Fruit fly (Drosophila melanogaster) whole organism, prepupa: Measurements from ENCODE around the gene Gnpat.

Source experiments
- Blimp-1 ChIP-seq: fragments of 200-800 bp; sonication (Bioruptor generic); optimal IDR thresholded peaks from 3 replicates; lab custom pipeline; 2017; ENCODE audit warnings: missing biosample characterization, missing genetic modification characterization, mild to moderate bottlenecking, moderate library complexity, missing genetic modification reagents
- CG10631 ChIP-seq: fragments of 200-800 bp; sonication (Bioruptor generic); optimal IDR thresholded peaks from 2 replicates; lab custom pipeline; 2016; ENCODE audit warnings: missing biosample characterization, missing genetic modification characterization
- CG11294 ChIP-seq: fragments of 200-800 bp; sonication (Bioruptor generic); IDR thresholded peaks from 2 replicates; pipeline ENCODE4 v1.3.6; 2022; ENCODE audit warnings: missing biosample characterization, missing genetic modification characterization
- CG11762 ChIP-seq: fragments of 200-800 bp; sonication (Bioruptor generic); optimal IDR thresholded peaks from 3 replicates; lab custom pipeline; 2016; ENCODE audit warnings: missing biosample characterization, missing genetic modification characterization; ENCODE audit not compliant: insufficient read depth
- CG11902 ChIP-seq: fragments of 200-800 bp; sonication (Bioruptor generic); optimal IDR thresholded peaks from 3 replicates; lab custom pipeline; 2016; ENCODE audit warnings: missing biosample characterization, missing genetic modification characterization
- CG1621 ChIP-seq: fragments of 200-800 bp; sonication (Bioruptor generic); optimal IDR thresholded peaks from 3 replicates; lab custom pipeline; 2018; ENCODE audit warnings: missing biosample characterization, mild to moderate bottlenecking, missing genetic modification characterization
- CG16779 ChIP-seq: fragments of 200-800 bp; sonication (Bioruptor generic); optimal IDR thresholded peaks from 3 replicates; lab custom pipeline; 2017; ENCODE audit warnings: missing biosample characterization, mild to moderate bottlenecking, missing genetic modification characterization
- CG3032 ChIP-seq: fragments of 200-800 bp; optimal IDR thresholded peaks from 2 replicates; lab custom pipeline; 2019; ENCODE audit warnings: missing biosample characterization, mild to moderate bottlenecking, missing genetic modification characterization, moderate library complexity
- CG32006 ChIP-seq: fragments of 200-800 bp; sonication (Bioruptor generic); optimal IDR thresholded peaks from 3 replicates; lab custom pipeline; 2017; ENCODE audit warnings: missing biosample characterization, mild to moderate bottlenecking, missing genetic modification characterization
- CG34406 ChIP-seq: fragments of 200-800 bp; sonication (Bioruptor generic); optimal IDR thresholded peaks from 3 replicates; lab custom pipeline; 2016; ENCODE audit warnings: missing biosample characterization, missing genetic modification characterization
- CG3919 ChIP-seq: fragments of 200-800 bp; sonication (Bioruptor generic); optimal IDR thresholded peaks from 3 replicates; lab custom pipeline; 2016; ENCODE audit warnings: missing biosample characterization, missing genetic modification characterization
- CG6163 ChIP-seq: fragments of 200-800 bp; sonication (Bioruptor generic); IDR thresholded peaks from 3 replicates; pipeline ENCODE4 v1.3.6; 2022; ENCODE audit warnings: missing biosample characterization, missing genetic modification characterization
- CG6276 ChIP-seq: fragments of 200-800 bp; sonication (Bioruptor generic); optimal IDR thresholded peaks from 2 replicates; lab custom pipeline; 2017; ENCODE audit warnings: missing biosample characterization, mild to moderate bottlenecking, missing genetic modification characterization
- CG6792 ChIP-seq: fragments of 200-800 bp; sonication (Bioruptor generic); optimal IDR thresholded peaks from 3 replicates; lab custom pipeline; 2016; ENCODE audit warnings: missing biosample characterization, missing genetic modification characterization
- CG6808 ChIP-seq: fragments of 200-800 bp; sonication (Bioruptor generic); optimal IDR thresholded peaks from 3 replicates; lab custom pipeline; 2017; ENCODE audit warnings: missing biosample characterization, missing genetic modification characterization, mild to moderate bottlenecking, moderate library complexity, missing genetic modification reagents
- CG7368 ChIP-seq: fragments of 200-800 bp; sonication (Bioruptor generic); optimal IDR thresholded peaks from 3 replicates; lab custom pipeline; 2016; ENCODE audit warnings: missing biosample characterization, missing genetic modification characterization
- CG8319 ChIP-seq: fragments of 200-800 bp; sonication (Bioruptor generic); optimal IDR thresholded peaks from 3 replicates; lab custom pipeline; 2016; ENCODE audit warnings: missing biosample characterization, missing genetic modification characterization
- CG8632 ChIP-seq: fragments of 200-800 bp; sonication (Bioruptor generic); optimal IDR thresholded peaks from 3 replicates; lab custom pipeline; 2016; ENCODE audit warnings: missing biosample characterization, missing genetic modification characterization
- CG9139 ChIP-seq: fragments of 200-800 bp; sonication (Bioruptor generic); optimal IDR thresholded peaks from 3 replicates; lab custom pipeline; 2017; ENCODE audit warnings: missing biosample characterization, mild to moderate bottlenecking, missing genetic modification characterization
- Eip75B ChIP-seq: fragments of 200-800 bp; sonication (Bioruptor generic); optimal IDR thresholded peaks from 3 replicates; lab custom pipeline; 2016; ENCODE audit warnings: missing biosample characterization, missing genetic modification characterization
- Ets21C ChIP-seq: fragments of 200-800 bp; sonication (Bioruptor generic); optimal IDR thresholded peaks from 3 replicates; lab custom pipeline; 2016; ENCODE audit warnings: missing biosample characterization, missing genetic modification characterization
- Gug ChIP-seq: fragments of 200-800 bp; sonication (Bioruptor generic); IDR thresholded peaks from 2 replicates; pipeline ENCODE4 v1.3.6; 2022; ENCODE audit warnings: missing biosample characterization, missing genetic modification characterization
- Hr38 ChIP-seq: sonication (Bioruptor generic); optimal IDR thresholded peaks from 2 replicates; lab custom pipeline; 2016; ENCODE audit warnings: missing biosample characterization, missing genetic modification characterization
- Lpt ChIP-seq: fragments of 200-800 bp; sonication (Bioruptor generic); optimal IDR thresholded peaks from 3 replicates; lab custom pipeline; 2016; ENCODE audit warnings: missing biosample characterization, missing genetic modification characterization
- OdsH ChIP-seq: fragments of 200-800 bp; sonication (Bioruptor generic); optimal IDR thresholded peaks from 3 replicates; lab custom pipeline; 2016; ENCODE audit warnings: missing biosample characterization, missing genetic modification characterization
- Smox ChIP-seq: fragments of 200-800 bp; sonication (Bioruptor generic); optimal IDR thresholded peaks from 3 replicates; lab custom pipeline; 2016; ENCODE audit warnings: missing biosample characterization, missing genetic modification characterization
- Sox102F ChIP-seq: fragments of 200-800 bp; sonication (Bioruptor generic); optimal IDR thresholded peaks from 2 replicates; lab custom pipeline; 2016; ENCODE audit warnings: missing biosample characterization, mild to moderate bottlenecking, missing genetic modification characterization
- Sox14 ChIP-seq: fragments of 200-800 bp; sonication (Bioruptor generic); optimal IDR thresholded peaks from 3 replicates; lab custom pipeline; 2016; ENCODE audit warnings: missing biosample characterization, missing genetic modification characterization
- Sox15 ChIP-seq: fragments of 200-800 bp; sonication (Bioruptor generic); optimal IDR thresholded peaks from 3 replicates; lab custom pipeline; 2016; ENCODE audit warnings: missing biosample characterization, missing genetic modification characterization
- achi ChIP-seq: fragments of 200-800 bp; sonication (Bioruptor generic); optimal IDR thresholded peaks from 3 replicates; lab custom pipeline; 2016; ENCODE audit warnings: missing biosample characterization, missing genetic modification characterization
- acj6 ChIP-seq: fragments of 200-800 bp; sonication (Bioruptor generic); optimal IDR thresholded peaks from 3 replicates; lab custom pipeline; 2016; ENCODE audit warnings: missing biosample characterization, missing genetic modification characterization
- dsx ChIP-seq: fragments of 200-800 bp; optimal IDR thresholded peaks from 3 replicates; lab custom pipeline; 2019; ENCODE audit warnings: missing biosample characterization, mild to moderate bottlenecking, missing genetic modification characterization, moderate library complexity; ENCODE audit not compliant: poor library complexity, severe bottlenecking
- eg ChIP-seq: fragments of 200-800 bp; sonication (Bioruptor generic); IDR thresholded peaks from 3 replicates; pipeline ENCODE4 v1.3.6; 2022; ENCODE audit warnings: missing biosample characterization, missing genetic modification characterization
- esn ChIP-seq: fragments of 200-800 bp; sonication (Bioruptor generic); optimal IDR thresholded peaks from 2 replicates; lab custom pipeline; 2016; ENCODE audit warnings: missing biosample characterization, mild to moderate bottlenecking, missing genetic modification characterization, moderate library complexity
- fd59A ChIP-seq: fragments of 200-800 bp; sonication (Bioruptor generic); optimal IDR thresholded peaks from 2 replicates; lab custom pipeline; 2017; ENCODE audit warnings: missing biosample characterization, mild to moderate bottlenecking, missing genetic modification characterization, missing genetic modification reagents
- fd85E ChIP-seq: fragments of 200-800 bp; sonication (Bioruptor generic); optimal IDR thresholded peaks from 3 replicates; lab custom pipeline; 2016; ENCODE audit warnings: missing biosample characterization, missing genetic modification characterization
- fkh ChIP-seq: fragments of 200-800 bp; sonication (Bioruptor generic); optimal IDR thresholded peaks from 3 replicates; lab custom pipeline; 2017; ENCODE audit warnings: missing biosample characterization, mild to moderate bottlenecking, missing genetic modification characterization, moderate library complexity
- lz ChIP-seq: fragments of 200-800 bp; sonication (Bioruptor generic); optimal IDR thresholded peaks from 3 replicates; lab custom pipeline; 2016; ENCODE audit warnings: missing biosample characterization, missing genetic modification characterization
- net ChIP-seq: fragments of 200-800 bp; sonication (Bioruptor generic); optimal IDR thresholded peaks from 3 replicates; lab custom pipeline; 2016; ENCODE audit warnings: missing biosample characterization, missing genetic modification characterization
- pdm3 ChIP-seq: fragments of 200-800 bp; sonication (Bioruptor generic); optimal IDR thresholded peaks from 3 replicates; lab custom pipeline; 2016; ENCODE audit warnings: missing biosample characterization, missing genetic modification characterization
- salr ChIP-seq, 2 experiments: fragments of 200-800 bp; sonication (Bioruptor generic); optimal IDR thresholded peaks; 3 replicates each; lab custom pipeline; 2016 to 2018; ENCODE audit warnings: missing biosample characterization in 2 of 2, missing genetic modification characterization in 2 of 2, mild to moderate bottlenecking in 1 of 2
- spab ChIP-seq: fragments of 200-800 bp; sonication (Bioruptor generic); optimal IDR thresholded peaks from 2 replicates; lab custom pipeline; 2017; ENCODE audit warnings: missing biosample characterization, mild to moderate bottlenecking, missing genetic modification characterization, missing genetic modification reagents
- ss ChIP-seq, 2 experiments: fragments of 200-800 bp; sonication (Bioruptor generic); optimal IDR thresholded peaks; 2 replicates in 1 of 2; 3 replicates in 1 of 2; lab custom pipeline; 2017 to 2018; ENCODE audit warnings: mild to moderate bottlenecking in 2 of 2, missing biosample characterization in 2 of 2, missing genetic modification characterization in 2 of 2, moderate library complexity in 1 of 2
- svp ChIP-seq: fragments of 200-800 bp; sonication (Bioruptor generic); peaks from one replicate; lab custom pipeline; 2016; ENCODE audit warnings: missing biosample characterization, missing genetic modification characterization
- topi ChIP-seq: fragments of 200-800 bp; sonication (Bioruptor generic); optimal IDR thresholded peaks from 3 replicates; lab custom pipeline; 2016; ENCODE audit warnings: missing biosample characterization, missing genetic modification characterization
- vri ChIP-seq: fragments of 200-800 bp; sonication (Bioruptor generic); optimal IDR thresholded peaks from 3 replicates; lab custom pipeline; 2016; ENCODE audit warnings: missing biosample characterization, mild to moderate bottlenecking, missing genetic modification characterization

The Gnpat gene

dm6 chr3R:25490375-25490774, 361 bp downstream of the Gnpat start (continued):
- TF ChIP-seq fd59A (no peak), topi (GFP tag; lab: Kevin White, UChicago) (peak; percentile 52), CG9139 (GFP tag; lab: Kevin White, UChicago) (no peak), CG11902 (GFP tag; lab: Kevin White, UChicago) (peak; percentile 48), fkh (GFP tag; lab: Kevin White, UChicago) (peak; percentile 44), fd85E (GFP tag; lab: Kevin White, UChicago) (no peak), acj6 (GFP tag; lab: Kevin White, UChicago) (peak; percentile 76), net (GFP tag; lab: Kevin White, UChicago) (peak; percentile 57), CG3032 (tag; lab: Kevin White, UChicago) (peak; percentile 35), CG11294 (peak; percentile 63), CG8632 (GFP tag; lab: Kevin White, UChicago) (no peak), lz (GFP tag; lab: Kevin White, UChicago) (peak; percentile 32), Eip75B (GFP tag; lab: Kevin White, UChicago) (no peak), CG6276 (GFP tag; lab: Kevin White, UChicago) (peak; percentile 70), CG6792 (GFP tag; lab: Kevin White, UChicago) (peak; percentile 4), Ets21C (GFP tag; lab: Kevin White, UChicago) (no peak), svp (GFP tag; lab: Kevin White, UChicago) (peak; percentile 62), esn (GFP tag; lab: Kevin White, UChicago) (peak; percentile 50), Sox15 (GFP tag; lab: Kevin White, UChicago) (peak; percentile 57), salr (GFP tag; optimal IDR thresholded peaks at IDR 0.05; lab: Kevin White, UChicago) (peak in 1 of 2 experiments; percentile 57), CG3919 (GFP tag; lab: Kevin White, UChicago) (peak; percentile 36), achi (peak; percentile 34), CG1621 (no peak), OdsH (GFP tag; lab: Kevin White, UChicago) (peak; percentile 86), spab (GFP tag; lab: Kevin White, UChicago) (no peak), CG6163 (peak; percentile 72), eg (peak; percentile 87), Hr38 (GFP tag; lab: Kevin White, UChicago) (no peak), CG34406 (peak; percentile 29), vri (GFP tag; lab: Kevin White, UChicago) (no peak), pdm3 (GFP tag; lab: Kevin White, UChicago) (peak; percentile 81), CG7368 (GFP tag; lab: Kevin White, UChicago) (peak; percentile 54), ss (GFP tag; optimal IDR thresholded peaks at IDR 0.05; lab: Kevin White, UChicago) (no peak), Sox14 (GFP tag; lab: Kevin White, UChicago) (peak; percentile 47), CG8319 (GFP tag; lab: Kevin White, UChicago) (peak; percentile 9), dsx (GFP tag; lab: Kevin White, UChicago) (no peak), CG32006 (GFP tag; lab: Kevin White, UChicago) (peak; percentile 90)

- TF ChIP-seq CG10631 (no peak), eg (0 out of 3 replicates have a peak, but pooled peaks have one; percentile 6), CG3919 (GFP tag; lab: Kevin White, UChicago) (no peak), Sox102F (GFP tag; lab: Kevin White, UChicago) (peak; percentile 0)
- TF ChIP-seq, all 60 proteins: peak for 2
These were observed 1.1 kb downstream of the Gnpat start for dm6 chr3R:25489685-25490084.

DNA sequence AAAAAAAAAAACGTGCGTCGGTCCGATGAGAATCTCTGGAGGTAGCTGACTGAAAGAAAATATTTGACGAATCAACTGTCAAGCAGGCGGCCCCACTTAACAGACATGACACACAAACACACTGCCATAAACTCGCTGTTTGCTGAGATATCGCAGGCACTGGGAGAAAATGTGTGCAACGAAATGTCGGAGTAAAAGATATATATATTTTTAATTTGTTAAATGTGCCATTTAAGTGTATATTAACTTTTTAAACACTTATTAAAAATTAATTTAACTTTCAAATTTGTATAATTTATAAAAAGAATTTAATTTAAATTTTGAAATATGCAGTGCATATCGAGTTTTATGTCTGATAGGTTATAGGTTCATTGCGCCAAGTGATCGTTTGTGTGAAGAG, 1.6 kb downstream of the Gnpat start:
- TF ChIP-seq CG16779 (tag; lab: Kevin White, UChicago) = peak; percentile 36
- TF ChIP-seq Ets21C (GFP tag; lab: Kevin White, UChicago) = no peak
- no peak for TF ChIP-seq lz (GFP tag; lab: Kevin White, UChicago)
- peak; percentile 30 for TF ChIP-seq CG11762
- TF ChIP-seq CG8319 (GFP tag; lab: Kevin White, UChicago) = peak; percentile 22
- TF ChIP-seq Smox (GFP tag; lab: Kevin White, UChicago) = no peak
- TF ChIP-seq CG6792 (GFP tag; lab: Kevin White, UChicago) = peak; percentile 25
- TF ChIP-seq acj6 (GFP tag; lab: Kevin White, UChicago) = peak; percentile 35
- TF ChIP-seq CG6808 (GFP tag; lab: Kevin White, UChicago) = peak; percentile 59
- TF ChIP-seq CG11902 (GFP tag; lab: Kevin White, UChicago) = peak; percentile 33
- TF ChIP-seq Gug (GFP tag; lab: Robert Waterston, UW) = peak; percentile 27; the same call in 1 of the 2 replicates
- TF ChIP-seq pdm3 (GFP tag; lab: Kevin White, UChicago) = no peak
- TF ChIP-seq vri (GFP tag; lab: Kevin White, UChicago) = no peak
- TF ChIP-seq Lpt (GFP tag; lab: Kevin White, UChicago) = peak; percentile 16
- no peak for TF ChIP-seq fd85E (GFP tag; lab: Kevin White, UChicago)
- peak; percentile 29 for TF ChIP-seq Eip75B (GFP tag; lab: Kevin White, UChicago)
- peak; percentile 39 for TF ChIP-seq spab (GFP tag; lab: Kevin White, UChicago)
- TF ChIP-seq salr (GFP tag; optimal IDR thresholded peaks at IDR 0.05; lab: Kevin White, UChicago) = peak in 1 of 2 experiments; percentile 8
- TF ChIP-seq CG3919 (GFP tag; lab: Kevin White, UChicago) = peak; percentile 67
- TF ChIP-seq Blimp-1 = peak; percentile 1
- TF ChIP-seq ss (GFP tag; optimal IDR thresholded peaks at IDR 0.05; lab: Kevin White, UChicago) = no peak
- peak; percentile 76 for TF ChIP-seq svp (GFP tag; lab: Kevin White, UChicago)
- TF ChIP-seq eg = peak; percentile 77
